Fruit fly (Drosophila melanogaster) Kc167 (cell line): Measurements from ENCODE around the gene CG3198.

ENCODE experiments used
- Myc ChIP-seq: fragments of >200 bp; optimal IDR thresholded peaks from 2 replicates; lab custom pipeline; 2017; ENCODE audit warnings: missing external identifiers
- Sin3A ChIP-seq: fragments of >200 bp; optimal IDR thresholded peaks from 2 replicates; lab custom pipeline; 2018; ENCODE audit warnings: missing external identifiers
- h ChIP-seq: fragments of >200 bp; optimal IDR thresholded peaks from 3 replicates; lab custom pipeline; 2018; ENCODE audit warnings: missing external identifiers
- insv ChIP-seq: fragments of >200 bp; optimal IDR thresholded peaks from 3 replicates; lab custom pipeline; 2018; ENCODE audit warnings: missing external identifiers
- psq ChIP-seq: fragments of >200 bp; optimal IDR thresholded peaks from 2 replicates; lab custom pipeline; 2017; ENCODE audit warnings: missing external identifiers
- ttk ChIP-seq: sonication (Bioruptor generic); optimal IDR thresholded peaks from 2 replicates; lab custom pipeline; 2017; ENCODE audit warnings: missing external identifiers

Gene CG3198

dm6 chrX:6694979-6695388 is 21.2 kb upstream of the CG3198 start, which contains the start of gene CG14442:
CG14442 (minus strand) TSS chrX:6695007.
- TF ChIP-seq psq (lab: Kevin White, UChicago) (no peak), h (lab: Kevin White, UChicago) (no peak), ttk (no peak), Sin3A (lab: Kevin White, UChicago) (no peak), insv (lab: Kevin White, UChicago) (no peak), Myc (no peak)

- TF ChIP-seq ttk: no peak
- no peak for TF ChIP-seq h (lab: Kevin White, UChicago)
- TF ChIP-seq insv (lab: Kevin White, UChicago): no peak
- TF ChIP-seq Myc: no peak
- no peak for TF ChIP-seq psq (lab: Kevin White, UChicago)
- no peak for TF ChIP-seq Sin3A (lab: Kevin White, UChicago)
Measured at dm6 chrX:6694105-6694788, 20.5 kb upstream of the CG3198 start.

DNA sequence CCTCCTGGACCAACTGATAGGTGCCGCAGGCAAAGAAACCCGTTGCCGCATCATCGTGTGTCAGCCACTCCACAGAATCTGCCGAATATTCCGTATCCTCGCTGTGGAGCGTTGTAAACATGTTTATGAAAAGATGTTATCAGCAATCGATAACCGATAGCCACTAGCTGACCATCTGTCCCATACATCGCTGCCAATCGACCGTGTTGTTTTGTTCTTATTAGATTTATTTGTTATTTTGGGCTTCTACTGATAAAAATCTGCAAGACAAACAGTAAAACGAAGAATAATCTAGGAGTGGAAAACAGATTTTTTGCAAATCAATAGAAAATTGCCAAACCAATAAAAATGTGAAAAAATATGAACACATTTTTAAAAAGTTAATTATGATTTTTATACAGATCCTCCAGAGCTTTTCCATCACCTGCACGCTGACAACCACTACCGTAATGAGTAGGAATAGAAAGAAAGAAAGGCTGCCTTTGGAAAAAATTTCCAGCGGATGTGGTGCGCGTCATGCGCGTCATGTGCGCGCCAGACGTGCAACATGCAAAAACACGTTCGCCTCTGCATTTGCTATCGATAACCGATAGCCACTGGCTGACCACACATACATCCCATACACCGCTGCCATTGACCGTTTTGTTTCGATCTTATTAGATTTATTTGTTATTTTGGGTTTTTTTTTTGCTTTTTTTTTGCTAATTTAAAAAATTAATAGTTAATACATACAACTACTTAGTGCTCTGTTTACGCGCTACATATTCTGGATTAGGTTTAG is 15.0 kb upstream of the CG3198 start, which contains the start of gene CG3184:
CG3184 (minus strand) TSS at position 155 of the 781 bp plus-strand sequence.
- no peak for TF ChIP-seq ttk
- no peak for TF ChIP-seq Myc
- no peak for TF ChIP-seq insv (lab: Kevin White, UChicago)
- TF ChIP-seq Sin3A (lab: Kevin White, UChicago): no peak
- TF ChIP-seq h (lab: Kevin White, UChicago): no peak
- TF ChIP-seq psq (lab: Kevin White, UChicago): no peak

dm6 chrX:6687267-6687666 is 13.5 kb upstream of the CG3198 start, which contains the start of gene CG44303:
CG44303 (minus strand) TSS chrX:6687420.
- no peak for TF ChIP-seq ttk
- TF ChIP-seq Myc: no peak
- no peak for TF ChIP-seq Sin3A (lab: Kevin White, UChicago)
- no peak for TF ChIP-seq insv (lab: Kevin White, UChicago)
- no peak for TF ChIP-seq h (lab: Kevin White, UChicago)

DNA sequence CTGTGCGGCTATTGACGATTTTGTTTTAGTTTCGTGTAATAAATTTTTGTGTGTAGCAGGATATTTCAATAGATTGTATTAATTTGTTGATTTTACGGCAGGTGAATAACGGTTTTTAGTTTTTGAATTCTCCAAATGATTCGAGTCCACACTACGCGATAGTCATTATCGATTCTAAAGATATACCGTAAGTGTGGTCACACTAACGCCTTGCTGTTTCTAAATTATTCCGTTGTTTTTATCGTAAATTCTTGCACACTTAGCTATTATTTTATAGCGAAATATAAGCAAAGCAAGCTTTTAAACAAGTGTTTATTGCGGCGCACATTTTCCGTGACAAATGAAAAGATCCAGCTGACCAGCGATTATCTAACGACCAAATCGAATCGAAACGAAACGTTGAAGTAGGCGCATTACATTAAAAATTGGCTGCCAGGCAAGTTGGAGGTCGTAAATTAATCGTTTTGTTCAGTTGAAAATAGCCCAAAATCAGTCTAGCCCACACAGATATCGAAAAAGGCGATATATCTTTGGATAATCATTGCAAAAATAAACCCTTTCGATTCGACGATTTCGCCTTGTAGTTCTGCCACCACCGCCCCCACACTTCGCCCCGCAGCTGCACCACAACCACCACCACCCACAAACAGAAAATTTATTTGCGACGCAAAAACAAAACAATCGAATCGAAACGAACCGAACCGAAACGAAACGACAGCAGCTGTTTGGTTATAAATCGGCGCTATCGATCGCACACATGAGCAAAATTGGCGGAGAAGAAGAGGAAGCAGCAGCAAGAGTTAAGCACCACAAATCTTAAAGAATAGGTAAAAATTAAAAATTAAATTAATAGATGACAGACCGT is 10.1 kb upstream of the CG3198 start, which contains the start of gene Pink1:
Pink1 (plus strand) TSS at position 164 of the 865 bp plus-strand sequence.
- TF ChIP-seq Myc (no peak), Sin3A (lab: Kevin White, UChicago) (no peak), h (lab: Kevin White, UChicago) (no peak), insv (lab: Kevin White, UChicago) (no peak)

dm6 chrX:6681467-6681866 is 7.7 kb upstream of the CG3198 start, which contains the start of gene Fum2:
Fum2 (plus strand) TSS chrX:6681767.
- TF ChIP-seq h (lab: Kevin White, UChicago) (no peak), ttk (no peak), insv (lab: Kevin White, UChicago) (no peak), Myc (no peak), psq (lab: Kevin White, UChicago) (no peak), Sin3A (lab: Kevin White, UChicago) (no peak)

DNA sequence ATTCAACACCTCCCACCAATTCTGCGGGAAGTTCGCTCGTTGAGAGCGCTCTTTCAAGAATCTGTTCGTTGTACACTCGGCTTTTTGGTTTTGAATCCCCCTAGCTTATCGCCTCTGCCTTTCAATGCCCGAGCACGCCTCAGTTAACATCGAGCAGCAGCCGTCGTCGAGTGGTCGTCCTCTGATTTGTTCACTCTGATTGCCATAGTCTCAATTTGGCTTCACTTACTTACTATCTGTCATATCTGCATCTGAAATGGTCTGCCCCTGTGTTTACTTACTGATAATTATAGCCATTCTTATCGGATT is 5.7 kb upstream of the CG3198 start:
- no peak for TF ChIP-seq Myc
- TF ChIP-seq h (lab: Kevin White, UChicago): no peak
- TF ChIP-seq ttk: no peak
- no peak for TF ChIP-seq psq (lab: Kevin White, UChicago)
- no peak for TF ChIP-seq insv (lab: Kevin White, UChicago)
- TF ChIP-seq Sin3A (lab: Kevin White, UChicago): no peak

- no peak for TF ChIP-seq h (lab: Kevin White, UChicago)
Measured at dm6 chrX:6678635-6679501, 5.1 kb upstream of the CG3198 start, which contains the start of gene ND-ASHI. ND-ASHI (minus strand) TSS chrX:6679118.

DNA sequence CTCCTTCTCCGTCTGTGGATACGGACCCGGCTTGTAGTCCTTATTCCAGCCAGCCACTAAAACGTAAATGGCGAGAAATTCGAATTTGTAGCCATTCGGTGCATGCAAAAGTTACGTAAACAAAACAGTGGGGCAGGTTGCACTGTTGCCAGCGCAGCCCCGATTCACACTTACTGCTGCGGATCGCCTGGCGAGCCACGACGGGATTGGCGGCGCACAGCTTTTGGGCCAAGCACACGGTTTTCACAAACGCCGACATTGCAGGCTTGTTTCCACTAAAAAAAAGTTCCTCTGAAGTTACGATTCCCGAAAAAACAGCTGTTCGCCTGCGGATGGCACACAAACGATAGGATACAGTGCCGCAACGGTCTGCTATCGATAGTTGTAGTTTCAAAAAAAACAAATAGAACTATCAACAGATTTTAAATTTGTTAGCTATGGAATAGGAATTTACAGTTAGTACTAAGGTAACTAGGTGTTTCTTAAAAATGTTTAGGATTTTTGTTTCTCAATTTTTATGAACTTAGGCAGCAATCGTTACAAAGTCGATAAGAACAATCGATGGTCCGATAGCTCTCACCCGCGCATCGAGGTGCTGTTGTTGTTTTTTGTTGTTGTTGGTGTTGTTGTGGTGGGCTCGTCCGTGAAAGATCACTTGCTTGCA is 4.2 kb upstream of the CG3198 start, which contains the start of gene Fum1:
Fum1 (plus strand) TSS at position 599 of the 664 bp plus-strand sequence.
- TF ChIP-seq Myc (no peak), Sin3A (lab: Kevin White, UChicago) (peak; percentile 28)

DNA sequence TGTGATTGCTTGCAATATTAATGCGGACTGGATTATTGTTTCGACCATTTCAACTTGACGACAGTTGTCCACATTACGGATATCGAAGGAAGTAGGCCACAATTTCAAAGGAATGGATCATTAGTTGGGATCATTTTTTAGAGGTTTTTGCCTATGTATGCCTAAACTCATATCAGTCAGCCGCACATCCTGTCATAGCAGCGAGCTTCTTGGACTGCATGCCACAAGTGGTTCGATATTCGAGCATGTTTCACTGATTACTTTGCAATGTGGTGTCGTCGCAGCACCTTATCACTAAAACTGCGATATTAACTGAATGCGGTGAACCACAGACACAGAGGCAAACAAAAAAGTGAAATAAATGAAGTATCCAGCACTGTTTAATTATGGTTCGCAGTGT is 9.8 kb downstream of the CG3198 start:
- TF ChIP-seq ttk (no peak), Myc (no peak), Sin3A (lab: Kevin White, UChicago) (no peak), insv (lab: Kevin White, UChicago) (no peak), psq (lab: Kevin White, UChicago) (no peak), h (lab: Kevin White, UChicago) (no peak)
